Fruit fly (Drosophila melanogaster) whole organism, embryonic: ENCODE measurements around the gene CG34290.
A peak's percentile ranks its signal among the peaks of the same experiment; 100 is the strongest.

Experiments used
- CG10209 ChIP-seq: fragments of 200-800 bp; sonication (Bioruptor generic); optimal IDR thresholded peaks from 3 replicates; lab custom pipeline; 2017; ENCODE audit warnings: missing biosample characterization, mild to moderate bottlenecking, missing genetic modification characterization, missing genetic modification reagents
- CG10321 ChIP-seq: fragments of 200-800 bp; sonication (Bioruptor generic); IDR thresholded peaks from 2 replicates; pipeline ENCODE4 v1.3.6; 2022; ENCODE audit warnings: missing biosample characterization, missing genetic modification characterization
- CG10431 ChIP-seq: fragments of 200-800 bp; sonication (Bioruptor generic); optimal IDR thresholded peaks from 3 replicates; lab custom pipeline; 2018; ENCODE audit warnings: missing biosample characterization, mild to moderate bottlenecking, missing genetic modification characterization
- CG17802 ChIP-seq: fragments of 200-800 bp; sonication (Bioruptor generic); optimal IDR thresholded peaks from 2 replicates; lab custom pipeline; 2018; ENCODE audit warnings: missing biosample characterization, mild to moderate bottlenecking, missing genetic modification characterization, moderate library complexity
- CG1832 ChIP-seq: fragments of 200-800 bp; sonication (Bioruptor generic); optimal IDR thresholded peaks from 2 replicates; lab custom pipeline; 2017; ENCODE audit warnings: missing biosample characterization, mild to moderate bottlenecking, missing genetic modification characterization, inconsistent platforms
- CG2678 ChIP-seq: fragments of 200-800 bp; sonication (Bioruptor generic); optimal IDR thresholded peaks from 3 replicates; lab custom pipeline; 2019; ENCODE audit warnings: missing biosample characterization, mild to moderate bottlenecking, missing genetic modification characterization, moderate library complexity
- CG30020 ChIP-seq: fragments of 200-800 bp; optimal IDR thresholded peaks from 2 replicates; lab custom pipeline; 2019; ENCODE audit warnings: missing biosample characterization, mild to moderate bottlenecking, missing genetic modification characterization, moderate library complexity
- CG3838 ChIP-seq: fragments of 200-800 bp; sonication (Bioruptor generic); optimal IDR thresholded peaks from 3 replicates; lab custom pipeline; 2016; ENCODE audit warnings: missing biosample characterization, missing genetic modification characterization
- CG4820 ChIP-seq: fragments of 200-800 bp; sonication (Bioruptor generic); optimal IDR thresholded peaks from 3 replicates; lab custom pipeline; 2016; ENCODE audit warnings: missing biosample characterization, missing genetic modification characterization
- CG5953 ChIP-seq: fragments of 200-800 bp; sonication (Bioruptor generic); IDR thresholded peaks from 2 replicates; pipeline ENCODE4 v1.3.6; 2022; ENCODE audit warnings: missing biosample characterization, missing genetic modification characterization
- CG7963 ChIP-seq: fragments of 200-800 bp; sonication (Bioruptor generic); IDR thresholded peaks from 3 replicates; pipeline ENCODE4 v1.3.6; 2022; ENCODE audit warnings: missing biosample characterization, missing genetic modification characterization; ENCODE audit not compliant: partially characterized antibody
- CG9876 ChIP-seq: fragments of 200-800 bp; sonication (Bioruptor generic); optimal IDR thresholded peaks from 2 replicates; lab custom pipeline; 2016; ENCODE audit warnings: missing biosample characterization, missing genetic modification characterization
- ERR ChIP-seq: fragments of 200-800 bp; sonication (Bioruptor generic); optimal IDR thresholded peaks from 2 replicates; lab custom pipeline; 2016; ENCODE audit warnings: missing biosample characterization, missing genetic modification characterization
- Elba2 ChIP-seq: fragments of 200-800 bp; sonication (Bioruptor generic); optimal IDR thresholded peaks from 3 replicates; lab custom pipeline; 2016; ENCODE audit warnings: missing biosample characterization, missing genetic modification characterization
- Ets97D ChIP-seq: fragments of 200-800 bp; sonication (Bioruptor generic); optimal IDR thresholded peaks from 3 replicates; lab custom pipeline; 2016; ENCODE audit warnings: missing biosample characterization, missing genetic modification characterization
- Hr39 ChIP-seq: fragments of >200 bp; optimal IDR thresholded peaks from 2 replicates; lab custom pipeline; 2017
- Hr78 ChIP-seq, 2 experiments: fragments of 200-800 bp in 1 of 2; fragments of >200 bp in 1 of 2; sonication (Bioruptor generic) in 1 of 2; optimal IDR thresholded peaks; 2 replicates each; lab custom pipeline; 2017 to 2019; ENCODE audit warnings: missing biosample characterization in 2 of 2, missing genetic modification characterization in 2 of 2, mild to moderate bottlenecking in 1 of 2, moderate library complexity in 1 of 2
- Hsf ChIP-seq: fragments of 200-800 bp; sonication (Bioruptor generic); optimal IDR thresholded peaks from 3 replicates; lab custom pipeline; 2016; ENCODE audit warnings: missing biosample characterization, missing genetic modification characterization
- Kr ChIP-seq: fragments of 200-800 bp; sonication (Bioruptor generic); optimal IDR thresholded peaks from 2 replicates; lab custom pipeline; 2017; ENCODE audit warnings: missing biosample characterization, mild to moderate bottlenecking, missing genetic modification characterization
- NK7.1 ChIP-seq: fragments of 200-800 bp; sonication (Bioruptor generic); optimal IDR thresholded peaks from 3 replicates; lab custom pipeline; 2016; ENCODE audit warnings: missing biosample characterization, missing genetic modification characterization
- Nf-YC ChIP-seq: fragments of 200-800 bp; optimal IDR thresholded peaks from 3 replicates; lab custom pipeline; 2019; ENCODE audit warnings: missing biosample characterization, mild to moderate bottlenecking, missing genetic modification characterization, moderate library complexity
- Oli ChIP-seq: fragments of 200-800 bp; sonication (Bioruptor generic); optimal IDR thresholded peaks from 2 replicates; lab custom pipeline; 2018; ENCODE audit warnings: missing biosample characterization, mild to moderate bottlenecking, missing genetic modification characterization, moderate library complexity
- PHDP ChIP-seq: fragments of 200-800 bp; sonication (Bioruptor generic); optimal IDR thresholded peaks from 3 replicates; lab custom pipeline; 2018; ENCODE audit warnings: missing biosample characterization, mild to moderate bottlenecking, missing genetic modification characterization, moderate library complexity
- Pdp1 ChIP-seq, 2 experiments: fragments of 200-800 bp; sonication (Bioruptor generic); optimal IDR thresholded peaks; 3 replicates each; lab custom pipeline; 2016; ENCODE audit warnings: missing biosample characterization in 2 of 2, missing genetic modification characterization in 2 of 2, mild to moderate bottlenecking in 1 of 2, moderate library complexity in 1 of 2
- Side ChIP-seq: fragments of 200-800 bp; sonication (Bioruptor generic); optimal IDR thresholded peaks from 2 replicates; lab custom pipeline; 2016; ENCODE audit warnings: missing biosample characterization, missing genetic modification characterization
- Sin3A ChIP-seq: fragments of >200 bp; optimal IDR thresholded peaks from 2 replicates; lab custom pipeline; 2018
- TFAM ChIP-seq: fragments of 200-800 bp; sonication (Bioruptor generic); optimal IDR thresholded peaks from 2 replicates; lab custom pipeline; 2017; ENCODE audit warnings: missing biosample characterization, missing genetic modification characterization, inconsistent platforms
- aop ChIP-seq: fragments of 200-800 bp; sonication (Bioruptor generic); IDR thresholded peaks from 2 replicates; pipeline ENCODE4 v1.3.6; 2022; ENCODE audit warnings: missing biosample characterization, missing genetic modification characterization
- ap ChIP-seq: fragments of 200-800 bp; sonication (Bioruptor generic); IDR thresholded peaks from 2 replicates; pipeline ENCODE4 v1.3.6; 2022; ENCODE audit warnings: missing biosample characterization, missing genetic modification characterization
- br ChIP-seq: fragments of >200 bp; optimal IDR thresholded peaks from 2 replicates; lab custom pipeline; 2017
- bsh ChIP-seq, 2 experiments: fragments of 200-800 bp; sonication (Bioruptor generic); optimal IDR thresholded peaks; 2 replicates each; lab custom pipeline; 2017 to 2018; ENCODE audit warnings: mild to moderate bottlenecking in 2 of 2, missing biosample characterization in 2 of 2, missing genetic modification characterization in 2 of 2, moderate library complexity in 1 of 2
- cad ChIP-seq: fragments of >200 bp; optimal IDR thresholded peaks from 2 replicates; lab custom pipeline; 2017; ENCODE audit warnings: missing biosample characterization, missing genetic modification characterization
- chif ChIP-seq, 2 experiments: fragments of 200-800 bp; sonication (Bioruptor generic); optimal IDR thresholded peaks; 3 replicates each; lab custom pipeline; 2016; ENCODE audit warnings: missing biosample characterization in 2 of 2, missing genetic modification characterization in 2 of 2
- chm ChIP-seq: fragments of 200-800 bp; sonication (Bioruptor generic); IDR thresholded peaks from 2 replicates; pipeline ENCODE4 v1.3.6; 2022; ENCODE audit warnings: missing biosample characterization, missing genetic modification characterization
- crc ChIP-seq: fragments of 200-800 bp; sonication (Bioruptor generic); optimal IDR thresholded peaks from 2 replicates; lab custom pipeline; 2016; ENCODE audit warnings: missing biosample characterization, missing genetic modification characterization
- croc ChIP-seq: fragments of 200-800 bp; sonication (Bioruptor generic); conservative IDR thresholded peaks from 3 replicates; pipeline ENCODE4 v1.3.6; 2022; ENCODE audit warnings: missing biosample characterization, missing genetic modification characterization
- dimm ChIP-seq: fragments of 200-800 bp; sonication (Bioruptor generic); IDR thresholded peaks from 2 replicates; pipeline ENCODE4 v1.3.6; 2022; ENCODE audit warnings: missing biosample characterization, missing genetic modification characterization
- dm ChIP-seq: fragments of 200-800 bp; sonication (Bioruptor generic); optimal IDR thresholded peaks from 3 replicates; lab custom pipeline; 2016; ENCODE audit warnings: missing biosample characterization, missing genetic modification characterization
- grn ChIP-seq: fragments of 200-800 bp; sonication (Bioruptor generic); optimal IDR thresholded peaks from 3 replicates; lab custom pipeline; 2017; ENCODE audit warnings: missing biosample characterization, missing genetic modification characterization
- jumu ChIP-seq: fragments of 200-800 bp; sonication (Bioruptor generic); optimal IDR thresholded peaks from 3 replicates; lab custom pipeline; 2016; ENCODE audit warnings: missing biosample characterization, missing genetic modification characterization
- lbe ChIP-seq: fragments of 200-800 bp; sonication (Bioruptor generic); optimal IDR thresholded peaks from 2 replicates; lab custom pipeline; 2016; ENCODE audit warnings: missing biosample characterization, mild to moderate bottlenecking, missing genetic modification characterization
- nom ChIP-seq: fragments of 200-800 bp; sonication (Bioruptor generic); optimal IDR thresholded peaks from 2 replicates; lab custom pipeline; 2017; ENCODE audit warnings: missing biosample characterization, missing genetic modification characterization, mild to moderate bottlenecking, moderate library complexity, missing genetic modification reagents
- p53 ChIP-seq: fragments of 200-800 bp; sonication (Bioruptor generic); optimal IDR thresholded peaks from 2 replicates; lab custom pipeline; 2016; ENCODE audit warnings: missing biosample characterization, missing genetic modification characterization
- pzg ChIP-seq: fragments of 200-800 bp; sonication (Bioruptor generic); optimal IDR thresholded peaks from 3 replicates; lab custom pipeline; 2018; ENCODE audit warnings: missing biosample characterization, mild to moderate bottlenecking, missing genetic modification characterization, moderate library complexity
- ro ChIP-seq: fragments of 200-800 bp; sonication (Bioruptor generic); IDR thresholded peaks from 2 replicates; pipeline ENCODE4 v1.3.6; 2022; ENCODE audit warnings: missing biosample characterization, missing genetic modification characterization
- seq ChIP-seq: fragments of 200-800 bp; sonication (Bioruptor generic); IDR thresholded peaks from 2 replicates; pipeline ENCODE4 v1.3.6; 2022; ENCODE audit warnings: missing biosample characterization, missing genetic modification characterization
- so ChIP-seq: fragments of 200-800 bp; sonication (Bioruptor generic); IDR thresholded peaks from 3 replicates; pipeline ENCODE4 v1.3.6; 2022; ENCODE audit warnings: missing biosample characterization, missing genetic modification characterization
- unc-4 ChIP-seq: fragments of 200-800 bp; sonication (Bioruptor generic); IDR thresholded peaks from 2 replicates; pipeline ENCODE4 v1.3.6; 2022; ENCODE audit warnings: missing biosample characterization, missing genetic modification characterization; ENCODE audit not compliant: partially characterized antibody
- wor ChIP-seq: fragments of 200-800 bp; sonication (Bioruptor generic); IDR thresholded peaks from 2 replicates; pipeline ENCODE4 v1.3.6; 2022; ENCODE audit warnings: missing biosample characterization, missing genetic modification characterization
- z ChIP-seq: fragments of 200-800 bp; sonication (Bioruptor generic); IDR thresholded peaks from 3 replicates; pipeline ENCODE4 v1.3.6; 2022; ENCODE audit warnings: missing biosample characterization, missing genetic modification characterization
- zen ChIP-seq: fragments of 200-800 bp; sonication (Bioruptor generic); optimal IDR thresholded peaks from 3 replicates; lab custom pipeline; 2018; ENCODE audit warnings: missing biosample characterization, mild to moderate bottlenecking, missing genetic modification characterization, moderate library complexity

The CG34290 gene

DNA sequence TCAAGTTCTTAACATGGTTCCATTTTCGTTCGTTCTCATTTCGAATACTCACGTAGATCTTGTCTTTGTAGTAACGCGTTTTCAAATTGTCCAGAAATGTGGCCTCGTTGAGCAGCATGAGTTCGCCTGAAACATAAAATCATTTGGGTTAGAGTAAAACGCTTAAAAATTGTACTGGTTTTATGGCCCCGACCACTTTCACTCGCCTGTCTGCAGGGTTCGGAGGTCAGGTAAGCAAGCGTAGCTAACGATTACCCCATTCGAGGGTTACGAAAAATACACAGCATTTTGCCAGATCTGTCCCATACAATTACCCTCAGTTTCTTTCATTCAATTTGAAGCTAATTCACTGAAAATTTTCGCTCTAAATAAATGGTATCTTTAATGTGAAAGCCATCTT is 31.3 kb downstream of the CG34290 start:
- TF ChIP-seq cad (GFP tag; lab: Kevin White, UChicago) (peak; percentile 93), Hr78 (GFP tag; optimal IDR thresholded peaks at IDR 0.05; lab: Kevin White, UChicago) (peak in 1 of 2 experiments; percentile 49), zen (tag; lab: Kevin White, UChicago) (peak; percentile 60), nom (no peak), Elba2 (peak; percentile 31), bsh (GFP tag; optimal IDR thresholded peaks at IDR 0.05; lab: Kevin White, UChicago) (no peak), PHDP (no peak), CG1832 (GFP tag; lab: Kevin White, UChicago) (no peak), croc (GFP tag; lab: Robert Waterston, UW) (no peak)
- TF ChIP-seq, all 482 proteins: peak for 4

dm6 chr3R:24252494-24252893 is 37.1 kb downstream of the CG34290 start, which contains the start of gene beta-PheRS:
beta-PheRS (minus strand) TSS chr3R:24252679.
- TF ChIP-seq Hsf (GFP tag; lab: Kevin White, UChicago) (peak; percentile 61), CG10321 (GFP tag; lab: Robert Waterston, UW) (peak; percentile 19; the same call in 1 of the 2 replicates), dm (GFP tag; lab: Kevin White, UChicago) (peak; percentile 78), z (GFP tag; lab: Robert Waterston, UW) (no peak), CG2678 (tag; lab: Kevin White, UChicago) (no peak), Nf-YC (tag; lab: Kevin White, UChicago) (no peak), Oli (tag; lab: Kevin White, UChicago) (no peak), pzg (GFP tag; lab: Kevin White, UChicago) (peak; percentile 99), so (GFP tag; lab: Robert Waterston, UW) (no peak), NK7.1 (no peak), aop (no peak), Kr (no peak), lbe (GFP tag; lab: Kevin White, UChicago) (peak; percentile 4), dimm (GFP tag; lab: Robert Waterston, UW) (no peak), CG10209 (GFP tag; lab: Kevin White, UChicago) (no peak), seq (GFP tag; lab: Robert Waterston, UW) (no peak), br (lab: Kevin White, UChicago) (no peak), ERR (GFP tag; lab: Kevin White, UChicago) (peak; percentile 79), CG9876 (GFP tag; lab: Kevin White, UChicago) (peak; percentile 67), p53 (GFP tag; lab: Kevin White, UChicago) (peak; percentile 43), CG7963 (peak; percentile 91), Ets97D (peak; percentile 91), CG30020 (tag; lab: Kevin White, UChicago) (peak; percentile 92), ro (GFP tag; lab: Robert Waterston, UW) (no peak), CG3838 (GFP tag; lab: Kevin White, UChicago) (no peak), zen (tag; lab: Kevin White, UChicago) (peak; percentile 68), grn (no peak), CG4820 (peak; percentile 31), Sin3A (lab: Kevin White, UChicago) (peak; percentile 72), nom (no peak), CG5953 (GFP tag; lab: Robert Waterston, UW) (no peak), CG10431 (GFP tag; lab: Kevin White, UChicago) (no peak), CG17802 (tag; lab: Kevin White, UChicago) (peak; percentile 95), jumu (peak; percentile 53), Side (GFP tag; lab: Kevin White, UChicago) (peak; percentile 64), TFAM (GFP tag; lab: Kevin White, UChicago) (no peak), unc-4 (GFP tag; lab: Robert Waterston, UW) (peak; percentile 92), Hr39 (lab: Kevin White, UChicago) (no peak), chif (GFP tag; optimal IDR thresholded peaks at IDR 0.05; lab: Kevin White, UChicago) (peak; percentile 27 to 41), Pdp1 (GFP tag; optimal IDR thresholded peaks at IDR 0.05; lab: Kevin White, UChicago) (peak in 1 of 2 experiments; percentile 23), wor (GFP tag; lab: Robert Waterston, UW) (no peak), crc (no peak), chm (GFP tag; lab: Robert Waterston, UW) (no peak; the same call in 1 of the 2 replicates), ap (no peak)
